Fruit fly (Drosophila melanogaster) whole organism, wandering third instar larva: ENCODE data around the gene Dic2.

ENCODE experiments used
- CG32264 ChIP-seq: fragments of 200-800 bp; sonication (Bioruptor generic); optimal IDR thresholded peaks from 2 replicates; lab custom pipeline; 2016; ENCODE audit warnings: missing biosample characterization, missing genetic modification characterization
- Dfd ChIP-seq: fragments of >200 bp; optimal IDR thresholded peaks from 2 replicates; lab custom pipeline; 2017; ENCODE audit warnings: missing biosample characterization, missing genetic modification characterization
- GATAd ChIP-seq: sonication (Bioruptor generic); optimal IDR thresholded peaks from 2 replicates; lab custom pipeline; 2016; ENCODE audit warnings: missing biosample characterization, missing genetic modification characterization
- Jra ChIP-seq: sonication (Bioruptor generic); optimal IDR thresholded peaks from 2 replicates; lab custom pipeline; 2016; ENCODE audit warnings: missing biosample characterization, missing genetic modification characterization
- Myc ChIP-seq: fragments of >200 bp; optimal IDR thresholded peaks from 2 replicates; lab custom pipeline; 2017
- OdsH ChIP-seq: fragments of 200-800 bp; sonication (Bioruptor generic); optimal IDR thresholded peaks from 2 replicates; lab custom pipeline; 2016; ENCODE audit warnings: missing biosample characterization, mild to moderate bottlenecking, missing genetic modification characterization
- ey ChIP-seq: fragments of 200-800 bp; sonication (Bioruptor generic); optimal IDR thresholded peaks from 2 replicates; lab custom pipeline; 2016; ENCODE audit warnings: missing biosample characterization, missing genetic modification characterization
- lola ChIP-seq: fragments of >200 bp; optimal IDR thresholded peaks from 2 replicates; lab custom pipeline; 2017; ENCODE audit warnings: missing biosample characterization, missing genetic modification characterization
- sv ChIP-seq: fragments of 200-800 bp; sonication (Bioruptor generic); optimal IDR thresholded peaks from 3 replicates; lab custom pipeline; 2016; ENCODE audit warnings: missing biosample characterization, missing genetic modification characterization
- usp ChIP-seq: fragments of >200 bp; optimal IDR thresholded peaks from 2 replicates; lab custom pipeline; 2017; ENCODE audit warnings: missing biosample characterization, missing genetic modification characterization

- no peak for TF ChIP-seq Myc (lab: Kevin White, UChicago)
- TF ChIP-seq Jra (GFP tag; lab: Kevin White, UChicago) = no peak
- TF ChIP-seq Dfd (GFP tag; lab: Kevin White, UChicago) = no peak
- TF ChIP-seq sv (GFP tag; lab: Kevin White, UChicago) = no peak
- no peak for TF ChIP-seq ey (GFP tag; lab: Kevin White, UChicago)
- TF ChIP-seq usp (GFP tag; lab: Kevin White, UChicago) = no peak
- TF ChIP-seq GATAd (GFP tag; lab: Kevin White, UChicago) = no peak
- TF ChIP-seq CG32264 (GFP tag; lab: Kevin White, UChicago) = no peak
- TF ChIP-seq OdsH (GFP tag; lab: Kevin White, UChicago) = no peak
- TF ChIP-seq lola (GFP tag; lab: Kevin White, UChicago) = no peak
Observed at dm6 chr3R:20545678-20546077, 44.5 kb upstream of the Dic2 start.
